Fruit fly (Drosophila melanogaster) whole organism, embryonic: Measurements from ENCODE around the gene Mpcp2.

Source experiments
- Antp ChIP-seq: fragments of 200-800 bp; sonication (Bioruptor generic); optimal IDR thresholded peaks from 3 replicates; lab custom pipeline; 2016; ENCODE audit warnings: missing biosample characterization, missing genetic modification characterization
- CG17912 ChIP-seq: fragments of 200-800 bp; sonication (Bioruptor generic); optimal IDR thresholded peaks from 2 replicates; lab custom pipeline; 2018; ENCODE audit warnings: missing biosample characterization, mild to moderate bottlenecking, missing genetic modification characterization
- H15 ChIP-seq: fragments of 200-800 bp; sonication (Bioruptor generic); IDR thresholded peaks from 3 replicates; pipeline ENCODE4 v1.3.6; 2022; ENCODE audit warnings: missing biosample characterization, missing genetic modification characterization
- Mes4 ChIP-seq: fragments of 200-800 bp; sonication (Bioruptor generic); optimal IDR thresholded peaks from 2 replicates; lab custom pipeline; 2016; ENCODE audit warnings: missing biosample characterization, missing genetic modification characterization
- Nf-YB ChIP-seq: fragments of 200-800 bp; sonication (Bioruptor generic); optimal IDR thresholded peaks from 3 replicates; lab custom pipeline; 2019; ENCODE audit warnings: missing biosample characterization, mild to moderate bottlenecking, missing genetic modification characterization, moderate library complexity
- aop ChIP-seq: fragments of 200-800 bp; sonication (Bioruptor generic); IDR thresholded peaks from 2 replicates; pipeline ENCODE4 v1.3.6; 2022; ENCODE audit warnings: missing biosample characterization, missing genetic modification characterization
- grn ChIP-seq: fragments of 200-800 bp; sonication (Bioruptor generic); optimal IDR thresholded peaks from 3 replicates; lab custom pipeline; 2017; ENCODE audit warnings: missing biosample characterization, missing genetic modification characterization
- kah ChIP-seq: fragments of 200-800 bp; sonication (Bioruptor generic); optimal IDR thresholded peaks from 2 replicates; lab custom pipeline; 2018; ENCODE audit warnings: missing biosample characterization, mild to moderate bottlenecking, missing genetic modification characterization
- p53 ChIP-seq: fragments of 200-800 bp; sonication (Bioruptor generic); optimal IDR thresholded peaks from 2 replicates; lab custom pipeline; 2016; ENCODE audit warnings: missing biosample characterization, missing genetic modification characterization

DNA sequence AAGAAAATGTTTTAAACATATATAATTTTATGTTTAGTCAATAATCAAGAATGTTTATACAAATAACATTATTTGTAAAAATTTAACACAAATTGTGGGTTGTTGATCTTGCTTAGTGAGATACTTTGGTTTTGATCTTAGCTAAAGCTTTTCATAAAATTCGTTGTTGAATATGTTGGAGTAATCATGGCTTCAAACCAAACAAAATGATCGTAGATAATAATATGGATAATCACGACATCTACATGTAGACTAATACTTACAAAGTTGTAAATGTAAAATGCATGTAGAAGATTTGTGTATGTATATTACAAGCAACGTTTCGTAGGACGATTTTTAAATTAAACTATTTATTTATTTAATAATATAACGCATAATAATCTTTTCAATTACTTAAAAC, 24.2 kb upstream of the Mpcp2 start:
- TF ChIP-seq grn (GFP tag; lab: Kevin White, UChicago) (peak; percentile 58), kah (GFP tag; lab: Kevin White, UChicago) (no peak), Antp (GFP tag; lab: Kevin White, UChicago) (no peak), H15 (no peak), Nf-YB (GFP tag; lab: Kevin White, UChicago) (no peak), aop (GFP tag; lab: Robert Waterston, UW) (no peak), CG17912 (no peak), p53 (GFP tag; lab: Kevin White, UChicago) (no peak), Mes4 (GFP tag; lab: Kevin White, UChicago) (no peak)
